Fruit fly (Drosophila melanogaster): Measurements from ENCODE around the gene cal1.

cal1 gene

DNA sequence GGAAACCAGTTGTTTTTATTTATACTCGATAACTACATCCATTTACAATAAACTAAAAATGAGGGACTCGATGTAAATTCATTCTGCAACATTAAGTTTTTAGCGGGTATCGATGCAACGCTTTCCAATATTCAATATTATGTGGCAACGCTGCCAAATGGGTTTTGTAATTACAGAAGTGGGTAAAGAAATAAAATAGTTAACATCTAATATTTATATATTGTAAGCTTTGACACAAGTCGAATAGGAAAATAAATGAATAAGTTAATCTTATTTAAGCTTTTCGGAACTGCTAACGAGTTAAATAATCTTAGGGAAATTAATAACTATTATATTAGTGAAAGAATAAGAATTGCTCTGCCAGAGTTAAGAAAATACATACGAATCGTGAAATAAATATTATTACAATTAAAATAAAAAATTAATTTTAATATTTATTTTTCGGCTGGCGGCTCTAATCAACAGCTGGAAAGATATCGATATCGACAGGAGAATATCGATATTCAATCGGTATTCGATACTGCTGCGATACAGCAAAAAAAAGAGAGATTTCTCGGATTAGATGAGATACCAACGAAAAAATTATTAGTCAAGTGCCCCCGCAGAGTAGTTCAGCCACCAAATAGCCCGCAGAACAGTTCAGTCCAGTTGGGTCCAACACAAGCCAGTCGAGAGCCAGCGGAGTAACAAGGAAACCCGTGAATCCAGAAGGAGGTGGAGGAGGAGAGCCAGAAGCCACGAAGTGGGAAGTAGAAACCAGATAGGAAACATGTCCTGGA is 2.9 kb upstream of the cal1 start, which contains the start of gene GckIII:
TSS of gene GckIII (plus strand) at position 485 of the 779 bp plus-strand sequence.
- TF ChIP-seq ato (GFP tag; IDR thresholded peaks at IDR 0.05; ENCODE audit: partially characterized antibody) (peak; percentile 37), CG30020 (tag; optimal IDR thresholded peaks at IDR 0.05) (peak; percentile 16), CG15514 (GFP tag; optimal IDR thresholded peaks at IDR 0.05) (peak; percentile 24), Pdp1 (GFP tag; optimal IDR thresholded peaks at IDR 0.05) (peak in 1 of 2 experiments; percentile 11), Blimp-1 (GFP tag; optimal IDR thresholded peaks at IDR 0.05) (no peak), Scr (GFP tag; IDR thresholded peaks at IDR 0.05; ENCODE audit: partially characterized antibody) (peak; percentile 89), Opbp (GFP tag; IDR thresholded peaks at IDR 0.05; ENCODE audit: partially characterized antibody) (peak; percentile 11; the same call in 2 of the 3 replicates), E2f2 (GFP tag; IDR thresholded peaks at IDR 0.05) (peak; percentile 51; the same call in 1 of the 2 replicates), row (GFP tag; IDR thresholded peaks at IDR 0.05) (0 out of 3 replicates have a peak, but pooled peaks have one; percentile 17), Xrp1 (GFP tag; IDR thresholded peaks at IDR 0.05) (peak; percentile 12), amos (GFP tag; IDR thresholded peaks at IDR 0.05; ENCODE audit: partially characterized antibody) (peak; percentile 79), chinmo (GFP tag; IDR thresholded peaks at IDR 0.05; ENCODE audit: partially characterized antibody) (peak; percentile 74; the same call in 1 of the 4 replicates), bbx (GFP tag; IDR thresholded peaks at IDR 0.05; ENCODE audit: partially characterized antibody) (peak; percentile 86), Doc3 (GFP tag; IDR thresholded peaks at IDR 0.05; ENCODE audit: partially characterized antibody) (peak; percentile 86), Myb (GFP tag; optimal IDR thresholded peaks at IDR 0.05) (no peak), CG2712 (tag; optimal IDR thresholded peaks at IDR 0.05) (peak; percentile 42), CG17829 (tag; optimal IDR thresholded peaks at IDR 0.05) (peak; percentile 22), tna (GFP tag; IDR thresholded peaks at IDR 0.05; ENCODE audit: partially characterized antibody) (peak; percentile 79), CG18262 (tag; optimal IDR thresholded peaks at IDR 0.05) (peak; percentile 19), Dref (GFP tag; IDR thresholded peaks at IDR 0.05) (peak; percentile 79), sna (GFP tag; IDR thresholded peaks at IDR 0.05; ENCODE audit: partially characterized antibody) (peak; percentile 81), Mes4 (GFP tag; optimal IDR thresholded peaks at IDR 0.05) (no peak), CG12659 (GFP tag; optimal IDR thresholded peaks at IDR 0.05) (peak; percentile 51), phol (tag; optimal IDR thresholded peaks at IDR 0.05) (peak; percentile 19), unc-4 (GFP tag; IDR thresholded peaks at IDR 0.05; ENCODE audit: partially characterized antibody) (peak; percentile 91), HLH4C (GFP tag; IDR thresholded peaks at IDR 0.05; ENCODE audit: partially characterized antibody) (peak; percentile 82), Dip3 (GFP tag; optimal IDR thresholded peaks at IDR 0.05) (no peak), CG17359 (tag; optimal IDR thresholded peaks at IDR 0.05) (peak; percentile 17), CG1529 (GFP tag; optimal IDR thresholded peaks at IDR 0.05) (no peak), CG12391 (tag; optimal IDR thresholded peaks at IDR 0.05) (peak; percentile 26), p53 (GFP tag; optimal IDR thresholded peaks at IDR 0.05) (no peak), pan (optimal IDR thresholded peaks at IDR 0.05) (no peak), pan (GFP tag; optimal IDR thresholded peaks at IDR 0.05 in 1 of 2, IDR thresholded peaks at IDR 0.05 in 1 of 2) (no peak), CG2120 (GFP tag; optimal IDR thresholded peaks at IDR 0.05) (no peak), Ada2b (GFP tag; IDR thresholded peaks at IDR 0.05) (no peak), nerfin-2 (GFP tag; IDR thresholded peaks at IDR 0.05; ENCODE audit: partially characterized antibody) (peak; percentile 57), CG14860 (GFP tag; IDR thresholded peaks at IDR 0.05; ENCODE audit: partially characterized antibody) (peak; percentile 83), CG7745 (tag; optimal IDR thresholded peaks at IDR 0.05) (peak; percentile 5), CG4404 (GFP tag; IDR thresholded peaks at IDR 0.05) (no peak), Dp (GFP tag; optimal IDR thresholded peaks at IDR 0.05) (peak; percentile 51), hb (GFP tag; IDR thresholded peaks at IDR 0.05; ENCODE audit: partially characterized antibody) (peak; percentile 79), CG42726 (GFP tag; IDR thresholded peaks at IDR 0.05; ENCODE audit: partially characterized antibody) (peak; percentile 73; the same call in 1 of the 2 replicates), vnd (GFP tag; IDR thresholded peaks at IDR 0.05; ENCODE audit: partially characterized antibody) (peak; percentile 66), CG16813 (GFP tag; IDR thresholded peaks at IDR 0.05; ENCODE audit: partially characterized antibody) (peak; percentile 57; the same call in 2 of the 3 replicates), BEAF-32 (GFP tag; optimal IDR thresholded peaks at IDR 0.05) (peak; percentile 74), CG9727 (GFP tag; optimal IDR thresholded peaks at IDR 0.05) (peak; percentile 5)

Data from whole organism, embryonic.